Fruit fly (Drosophila melanogaster) whole organism: Measurements from ENCODE around the gene Fad2.

Experiments
- CG8478 ChIP-seq: fragments of >200 bp; optimal IDR thresholded peaks from 2 replicates; lab custom pipeline; 2018; ENCODE audit warnings: inconsistent platforms
- Dll ChIP-seq: fragments of >200 bp; optimal IDR thresholded peaks from 2 replicates; lab custom pipeline; 2017
- EcR ChIP-seq, 2 experiments: fragments of >200 bp; optimal IDR thresholded peaks; 2 replicates each; lab custom pipeline; 2017; ENCODE audit warnings: missing biosample characterization in 2 of 2, missing genetic modification characterization in 2 of 2, missing genetic modification reagents in 2 of 2
- pan ChIP-seq: fragments of >200 bp; optimal IDR thresholded peaks from 2 replicates; lab custom pipeline; 2017
- psq ChIP-seq: fragments of >200 bp; optimal IDR thresholded peaks from 2 replicates; lab custom pipeline; 2017
- usp ChIP-seq: fragments of >200 bp; optimal IDR thresholded peaks from 2 replicates; lab custom pipeline; 2017; ENCODE audit warnings: missing biosample characterization, missing genetic modification characterization, mixed read lengths

- TF ChIP-seq EcR (GFP tag; optimal IDR thresholded peaks at IDR 0.05; lab: Kevin White, UChicago) = no peak
- no peak for TF ChIP-seq CG8478 (lab: Kevin White, UChicago)
- TF ChIP-seq pan (lab: Kevin White, UChicago) = no peak
- no peak for TF ChIP-seq psq (lab: Kevin White, UChicago)
- TF ChIP-seq usp = no peak
- no peak for TF ChIP-seq Dll (lab: Kevin White, UChicago)
Measured at dm6 chr3L:11023235-11023634, at the start of gene Fad2.
